Fruit fly (Drosophila melanogaster): ENCODE measurements around the gene m.
A peak's percentile ranks its signal among the peaks of the same experiment; 100 is the strongest.

Gene m

dm6 chrX:11714529-11715262 lies 39.4 kb upstream of the m start (continued):
- TF ChIP-seq CG10366 (GFP tag; IDR thresholded peaks at IDR 0.05) (peak; percentile 58), CG2889 (GFP tag; IDR thresholded peaks at IDR 0.05) (0 out of 3 replicates have a peak, but pooled peaks have one; percentile 23), CG16863 (GFP tag; optimal IDR thresholded peaks at IDR 0.05) (peak; percentile 68), dysf (GFP tag; IDR thresholded peaks at IDR 0.05) (peak; percentile 82), luna (GFP tag; optimal IDR thresholded peaks at IDR 0.05) (no peak), hbn (GFP tag; IDR thresholded peaks at IDR 0.05; ENCODE audit: partially characterized antibody) (no peak), CkIIα-i1 (GFP tag; IDR thresholded peaks at IDR 0.05) (0 out of 2 replicates have a peak, but pooled peaks have one; percentile 2), CG12219 (GFP tag; optimal IDR thresholded peaks at IDR 0.05) (peak; percentile 53), lmd (GFP tag; IDR thresholded peaks at IDR 0.05) (peak; percentile 80), bcd (GFP tag; optimal IDR thresholded peaks at IDR 0.05) (peak; percentile 78), H15 (GFP tag; IDR thresholded peaks at IDR 0.05) (peak; percentile 64; the same call in 2 of the 3 replicates), chm (GFP tag; IDR thresholded peaks at IDR 0.05) (peak; percentile 42; the same call in 1 of the 2 replicates), CG1529 (GFP tag; optimal IDR thresholded peaks at IDR 0.05) (peak; percentile 38), Poxn (GFP tag; IDR thresholded peaks at IDR 0.05) (peak; percentile 41; the same call in 1 of the 2 replicates), CG1233 (GFP tag; optimal IDR thresholded peaks at IDR 0.05) (peak; percentile 56), CG12155 (GFP tag; optimal IDR thresholded peaks at IDR 0.05) (no peak), odd (GFP tag; optimal IDR thresholded peaks at IDR 0.05) (peak; percentile 50), fd96Cb (tag; optimal IDR thresholded peaks at IDR 0.05) (peak; percentile 26), Ets97D (GFP tag; optimal IDR thresholded peaks at IDR 0.05) (peak; percentile 18), Ada2b (GFP tag; IDR thresholded peaks at IDR 0.05) (0 out of 2 replicates have a peak, but pooled peaks have one; percentile 51), CG30020 (tag; optimal IDR thresholded peaks at IDR 0.05) (peak; percentile 36), CG12104 (GFP tag; optimal IDR thresholded peaks at IDR 0.05) (no peak), NC2β (GFP tag; optimal IDR thresholded peaks at IDR 0.05) (peak; percentile 23), CG9817 (tag; optimal IDR thresholded peaks at IDR 0.05) (peak; percentile 51), CG8290 (GFP tag; optimal IDR thresholded peaks at IDR 0.05) (no peak), CG8290 (tag; optimal IDR thresholded peaks at IDR 0.05) (peak; percentile 33 to 77), Six4 (GFP tag; optimal IDR thresholded peaks at IDR 0.05) (peak; percentile 29), maf-S (GFP tag; optimal IDR thresholded peaks at IDR 0.05) (peak; percentile 47), gro (GFP tag; optimal IDR thresholded peaks at IDR 0.05) (peak; percentile 44), CoRest (tag; optimal IDR thresholded peaks at IDR 0.05) (peak; percentile 65), HmgD (GFP tag; optimal IDR thresholded peaks at IDR 0.05) (no peak), Myb (GFP tag; optimal IDR thresholded peaks at IDR 0.05) (peak; percentile 64), Nf-YC (tag; optimal IDR thresholded peaks at IDR 0.05) (peak; percentile 67), ATbp (GFP tag; optimal IDR thresholded peaks at IDR 0.05) (peak; percentile 30), Chrac-16 (GFP tag; optimal IDR thresholded peaks at IDR 0.05) (peak; percentile 7), usp (GFP tag; optimal IDR thresholded peaks at IDR 0.05) (no peak), CG11723 (GFP tag; optimal IDR thresholded peaks at IDR 0.05) (peak; percentile 9), CG4707 (GFP tag; optimal IDR thresholded peaks at IDR 0.05) (peak; percentile 32), Drgx (GFP tag; IDR thresholded peaks at IDR 0.05) (peak; percentile 59), D (optimal IDR thresholded peaks at IDR 0.05) (peak; percentile 29), D (GFP tag; optimal IDR thresholded peaks at IDR 0.05) (peak; percentile 0), CG10274 (GFP tag; optimal IDR thresholded peaks at IDR 0.05) (peak; percentile 31), amos (GFP tag; IDR thresholded peaks at IDR 0.05; ENCODE audit: partially characterized antibody) (peak; percentile 57; the same call in 1 of the 2 replicates), CG9876 (GFP tag; optimal IDR thresholded peaks at IDR 0.05) (peak; percentile 43), CG7745 (tag; optimal IDR thresholded peaks at IDR 0.05) (peak; percentile 1), bsh (GFP tag; optimal IDR thresholded peaks at IDR 0.05) (peak in 1 of 2 experiments; percentile 44), CG3726 (GFP tag; IDR thresholded peaks at IDR 0.05) (peak; percentile 59; the same call in 1 of the 3 replicates), slbo (GFP tag; IDR thresholded peaks at IDR 0.05) (peak; percentile 84), CG13296 (GFP tag; optimal IDR thresholded peaks at IDR 0.05) (peak; percentile 62), CG6272 (GFP tag; IDR thresholded peaks at IDR 0.05) (peak; percentile 62)
